Fruit fly (Drosophila melanogaster): ENCODE results near the gene CG46463.

CG46463 gene

dm6 chr3L:3449680-3450079 is 11.4 kb upstream of the CG46463 start:
- TF ChIP-seq noc (tag; optimal IDR thresholded peaks at IDR 0.05), result no peak

- peak; percentile 28 for TF ChIP-seq noc (tag; optimal IDR thresholded peaks at IDR 0.05)
Observed at dm6 chr3L:3450410-3450809, 10.7 kb upstream of the CG46463 start.

dm6 chr3L:3451774-3452173 is 9.3 kb upstream of the CG46463 start:
- no peak for TF ChIP-seq noc (tag; optimal IDR thresholded peaks at IDR 0.05)

dm6 chr3L:3452684-3453083 is 8.4 kb upstream of the CG46463 start:
- TF ChIP-seq noc (tag; optimal IDR thresholded peaks at IDR 0.05), result no peak

dm6 chr3L:3454430-3454829 is 6.7 kb upstream of the CG46463 start:
- TF ChIP-seq noc (tag; optimal IDR thresholded peaks at IDR 0.05), result no peak

- no peak for TF ChIP-seq noc (tag; optimal IDR thresholded peaks at IDR 0.05)
Observed at dm6 chr3L:3454921-3455554, 6.1 kb upstream of the CG46463 start.

dm6 chr3L:3455555-3455939 is 5.6 kb upstream of the CG46463 start:
- TF ChIP-seq noc (tag; optimal IDR thresholded peaks at IDR 0.05), result no peak

dm6 chr3L:3456009-3456566 is 5.0 kb upstream of the CG46463 start:
- no peak for TF ChIP-seq noc (tag; optimal IDR thresholded peaks at IDR 0.05)

dm6 chr3L:3456922-3457321 is 4.2 kb upstream of the CG46463 start:
- no peak for TF ChIP-seq noc (tag; optimal IDR thresholded peaks at IDR 0.05)

- TF ChIP-seq noc (tag; optimal IDR thresholded peaks at IDR 0.05), result peak; percentile 34
Observed at dm6 chr3L:3460402-3461027, 600 bp upstream of the CG46463 start, which contains the start of gene eIF5B. Gene eIF5B (minus strand): TSS chr3L:3460977.

dm6 chr3L:3461557-3462414 is 671 bp downstream of the CG46463 start:
- no peak for TF ChIP-seq noc (tag; optimal IDR thresholded peaks at IDR 0.05)

dm6 chr3L:3466200-3466599 is 5.1 kb downstream of the CG46463 start, which contains the start of gene CycJ:
Gene CycJ (plus strand): TSS chr3L:3466428.
- no peak for TF ChIP-seq noc (tag; optimal IDR thresholded peaks at IDR 0.05)

dm6 chr3L:3469709-3470108 is 8.6 kb downstream of the CG46463 start:
- TF ChIP-seq noc (tag; optimal IDR thresholded peaks at IDR 0.05), result peak; percentile 17

dm6 chr3L:3471174-3471573 is 10.1 kb downstream of the CG46463 start, which contains the start of gene CG14971:
Gene CG14971 (minus strand): TSS chr3L:3471309.
- TF ChIP-seq noc (tag; optimal IDR thresholded peaks at IDR 0.05), result peak; percentile 44

- no peak for TF ChIP-seq noc (tag; optimal IDR thresholded peaks at IDR 0.05)
Observed at dm6 chr3L:3472063-3472528, 11.0 kb downstream of the CG46463 start, which contains the start of the genes CG32267 and CG42324. Gene CG32267 (minus strand): TSS chr3L:3472113. Gene CG42324 (plus strand): TSS chr3L:3472447.

- TF ChIP-seq noc (tag; optimal IDR thresholded peaks at IDR 0.05), result no peak
Observed at dm6 chr3L:3472786-3473185, 11.7 kb downstream of the CG46463 start.

Data from whole organism, larva.